Fruit fly (Drosophila melanogaster): ENCODE measurements around the gene CG7298.

The CG7298 gene

dm6 chr3L:20192872-20193747 is 10.4 kb downstream of the CG7298 start (continued):
- TF ChIP-seq CG6792 (GFP tag; optimal IDR thresholded peaks at IDR 0.05) (no peak), dac (GFP tag; optimal IDR thresholded peaks at IDR 0.05) (no peak), dsx (GFP tag; optimal IDR thresholded peaks at IDR 0.05; ENCODE audit: poor library complexity, severe bottlenecking) (no peak), CG6163 (GFP tag; IDR thresholded peaks at IDR 0.05) (no peak), eg (GFP tag; IDR thresholded peaks at IDR 0.05) (no peak), topi (GFP tag; optimal IDR thresholded peaks at IDR 0.05) (peak; percentile 9), CG11294 (GFP tag; IDR thresholded peaks at IDR 0.05) (no peak), Gug (GFP tag; IDR thresholded peaks at IDR 0.05) (no peak), Ets21C (GFP tag; optimal IDR thresholded peaks at IDR 0.05) (no peak), Hr39 (GFP tag; optimal IDR thresholded peaks at IDR 0.05) (peak; percentile 17), Sox102F (GFP tag; optimal IDR thresholded peaks at IDR 0.05) (peak; percentile 21), Hr38 (GFP tag; optimal IDR thresholded peaks at IDR 0.05) (no peak), CG31627 (GFP tag; optimal IDR thresholded peaks at IDR 0.05) (peak; percentile 40), CG11902 (GFP tag; optimal IDR thresholded peaks at IDR 0.05) (no peak), lz (GFP tag; optimal IDR thresholded peaks at IDR 0.05) (peak; percentile 8), vri (GFP tag; optimal IDR thresholded peaks at IDR 0.05) (peak; percentile 19), pdm3 (GFP tag; optimal IDR thresholded peaks at IDR 0.05) (no peak), spab (GFP tag; optimal IDR thresholded peaks at IDR 0.05) (no peak), svp (GFP tag) (peak; percentile 78), CG6808 (GFP tag; optimal IDR thresholded peaks at IDR 0.05) (no peak), acj6 (GFP tag; optimal IDR thresholded peaks at IDR 0.05) (no peak), Eip75B (GFP tag; optimal IDR thresholded peaks at IDR 0.05) (no peak), CG10669 (GFP tag; optimal IDR thresholded peaks at IDR 0.05) (no peak), CG7368 (GFP tag; optimal IDR thresholded peaks at IDR 0.05) (no peak), CG8119 (GFP tag; IDR thresholded peaks at IDR 0.05) (no peak)

DNA sequence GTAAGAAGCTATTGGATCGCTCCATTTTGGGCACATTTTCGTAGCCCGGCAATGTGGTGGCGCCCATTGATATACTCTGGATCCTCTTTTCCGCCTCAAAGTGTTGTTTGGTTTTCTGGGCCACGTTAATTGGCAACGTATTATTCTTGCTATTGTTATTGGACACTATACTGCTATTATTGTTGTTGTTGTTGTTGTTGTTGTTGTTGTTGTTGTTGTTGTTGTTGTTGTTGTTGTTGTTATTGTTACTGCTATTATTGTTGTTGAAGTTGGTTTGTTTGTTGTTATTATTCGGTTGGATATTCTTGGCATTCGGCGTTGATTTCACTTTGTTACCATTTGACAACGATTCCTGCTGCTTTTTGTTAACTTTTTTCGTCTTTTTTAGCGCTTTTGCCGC is 11.6 kb downstream of the CG7298 start:
- TF ChIP-seq CG11902 (GFP tag; optimal IDR thresholded peaks at IDR 0.05) (no peak), CG16779 (tag; optimal IDR thresholded peaks at IDR 0.05) (no peak), salr (GFP tag; optimal IDR thresholded peaks at IDR 0.05) (no peak), CG8119 (GFP tag; IDR thresholded peaks at IDR 0.05) (no peak)

DNA sequence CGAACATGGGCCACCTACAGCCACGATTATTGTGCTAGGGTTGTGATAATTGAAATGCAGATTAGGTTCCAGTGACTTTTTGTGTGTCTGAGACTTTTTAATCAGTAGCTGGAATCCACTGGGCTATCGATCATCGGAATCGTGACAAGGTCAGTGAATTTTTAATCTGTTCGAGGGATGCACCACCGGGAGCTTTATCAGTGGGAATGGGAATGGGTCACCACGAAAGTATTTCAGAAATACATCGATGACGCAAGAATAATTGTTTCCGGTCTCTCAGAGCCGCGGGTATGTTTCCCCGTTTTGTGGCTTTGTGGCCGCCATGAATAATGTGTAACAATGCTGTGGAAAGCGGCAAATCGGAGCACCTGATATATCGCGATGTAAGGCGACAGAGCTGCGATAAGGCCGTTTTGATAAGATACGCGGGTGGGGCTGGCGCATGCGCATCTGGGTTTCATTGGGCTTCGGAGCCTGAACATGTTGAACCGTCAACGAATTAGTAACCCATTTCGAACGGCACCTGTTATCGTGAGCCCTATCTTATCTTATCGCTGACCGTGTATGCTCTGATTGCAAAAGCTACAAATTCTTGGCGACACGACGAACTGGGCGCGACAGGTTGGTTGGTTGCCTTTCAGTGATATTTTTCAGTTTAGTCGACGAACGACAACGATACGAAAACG is 15.5 kb downstream of the CG7298 start, which contains the start of gene Ssk:
TSS of gene Ssk (plus strand) at position 638 of the 686 bp plus-strand sequence.
- TF ChIP-seq CG6854 (GFP tag; optimal IDR thresholded peaks at IDR 0.05), result peak; percentile 21
- TF ChIP-seq CG6792 (GFP tag; optimal IDR thresholded peaks at IDR 0.05), result no peak
- TF ChIP-seq OdsH (GFP tag; optimal IDR thresholded peaks at IDR 0.05), result no peak
- TF ChIP-seq CG3919 (GFP tag; optimal IDR thresholded peaks at IDR 0.05), result no peak
- TF ChIP-seq Sox102F (GFP tag; optimal IDR thresholded peaks at IDR 0.05), result no peak
- no peak for TF ChIP-seq Hr39 (GFP tag; optimal IDR thresholded peaks at IDR 0.05)
- no peak for TF ChIP-seq achi (GFP tag; optimal IDR thresholded peaks at IDR 0.05)
- TF ChIP-seq Blimp-1 (GFP tag; optimal IDR thresholded peaks at IDR 0.05), result no peak
- TF ChIP-seq Met (GFP tag; optimal IDR thresholded peaks at IDR 0.05), result no peak
- TF ChIP-seq CG34406 (GFP tag; optimal IDR thresholded peaks at IDR 0.05), result no peak
- TF ChIP-seq acj6 (GFP tag; optimal IDR thresholded peaks at IDR 0.05), result no peak
- no peak for TF ChIP-seq dac (GFP tag; optimal IDR thresholded peaks at IDR 0.05)
- no peak; the same call in 1 of the 2 replicates for TF ChIP-seq CG11294 (GFP tag; IDR thresholded peaks at IDR 0.05)
- no peak for TF ChIP-seq dsx (GFP tag; optimal IDR thresholded peaks at IDR 0.05; ENCODE audit: poor library complexity, severe bottlenecking)
- no peak for TF ChIP-seq Sox15 (GFP tag; optimal IDR thresholded peaks at IDR 0.05)
- TF ChIP-seq CG9139 (GFP tag; optimal IDR thresholded peaks at IDR 0.05), result no peak
- peak; percentile 76 for TF ChIP-seq Eip78C (GFP tag)
- no peak for TF ChIP-seq Hr4 (GFP tag; optimal IDR thresholded peaks at IDR 0.05)
- no peak for TF ChIP-seq Smox (GFP tag; optimal IDR thresholded peaks at IDR 0.05)
- no peak for TF ChIP-seq CG4318 (GFP tag; optimal IDR thresholded peaks at IDR 0.05)
- TF ChIP-seq ss (GFP tag; optimal IDR thresholded peaks at IDR 0.05), result no peak
- TF ChIP-seq spab (GFP tag; optimal IDR thresholded peaks at IDR 0.05), result no peak
- no peak for TF ChIP-seq cyc (GFP tag; optimal IDR thresholded peaks at IDR 0.05)
- TF ChIP-seq CG16779 (tag; optimal IDR thresholded peaks at IDR 0.05), result no peak
- TF ChIP-seq CG11902 (GFP tag; optimal IDR thresholded peaks at IDR 0.05), result no peak
- no peak for TF ChIP-seq CG7368 (GFP tag; optimal IDR thresholded peaks at IDR 0.05)
- TF ChIP-seq fd59A (GFP tag; optimal IDR thresholded peaks at IDR 0.05), result no peak
- TF ChIP-seq fd85E (GFP tag; optimal IDR thresholded peaks at IDR 0.05), result peak; percentile 26
- no peak for TF ChIP-seq eg (GFP tag; IDR thresholded peaks at IDR 0.05)
- no peak for TF ChIP-seq fkh (GFP tag; optimal IDR thresholded peaks at IDR 0.05)

Measured in whole organism, prepupa.